Fruit fly (Drosophila melanogaster) whole organism, adult: ENCODE data around the gene Rad17.
A peak's percentile ranks its signal among the peaks of the same experiment; 100 is the strongest.

ENCODE experiments used
- CG11617 ChIP-seq: fragments of 200-800 bp; sonication (Bioruptor generic); optimal IDR thresholded peaks from 2 replicates; lab custom pipeline; 2017; ENCODE audit warnings: mild to moderate bottlenecking, missing biosample characterization, missing genetic modification reagents, missing genetic modification characterization
- CG12768 ChIP-seq: fragments of 200-800 bp; sonication (Bioruptor generic); optimal IDR thresholded peaks from 2 replicates; lab custom pipeline; 2017; ENCODE audit warnings: missing biosample characterization, missing genetic modification characterization, mild to moderate bottlenecking, moderate library complexity, missing genetic modification reagents
- CG14711 ChIP-seq: fragments of 200-800 bp; sonication (Bioruptor generic); optimal IDR thresholded peaks from 2 replicates; lab custom pipeline; 2018; ENCODE audit warnings: missing biosample characterization, mild to moderate bottlenecking, missing genetic modification characterization, moderate library complexity
- CG1620 ChIP-seq: fragments of 200-800 bp; sonication (Bioruptor generic); optimal IDR thresholded peaks from 2 replicates; lab custom pipeline; 2016; ENCODE audit warnings: missing biosample characterization, missing genetic modification characterization
- CG33017 ChIP-seq: fragments of 200-800 bp; sonication (Bioruptor generic); optimal IDR thresholded peaks from 2 replicates; lab custom pipeline; 2018; ENCODE audit warnings: missing biosample characterization, mild to moderate bottlenecking, missing genetic modification characterization, moderate library complexity
- CG5204 ChIP-seq: fragments of 200-800 bp; sonication (Bioruptor generic); optimal IDR thresholded peaks from 2 replicates; lab custom pipeline; 2016; ENCODE audit warnings: missing biosample characterization, missing genetic modification characterization
- CG7045 ChIP-seq: fragments of 200-800 bp; sonication (Bioruptor generic); optimal IDR thresholded peaks from 2 replicates; lab custom pipeline; 2017; ENCODE audit warnings: missing biosample characterization, mild to moderate bottlenecking, missing genetic modification characterization
- CG7101 ChIP-seq: fragments of 200-800 bp; sonication (Bioruptor generic); optimal IDR thresholded peaks from 2 replicates; lab custom pipeline; 2018; ENCODE audit warnings: missing biosample characterization, mild to moderate bottlenecking, missing genetic modification characterization, moderate library complexity
- Clk ChIP-seq: fragments of 200-800 bp; sonication (Bioruptor generic); optimal IDR thresholded peaks from 2 replicates; lab custom pipeline; 2017; ENCODE audit warnings: missing biosample characterization, missing genetic modification characterization
- Crg-1 ChIP-seq: fragments of 200-800 bp; sonication (Bioruptor generic); optimal IDR thresholded peaks from 2 replicates; lab custom pipeline; 2016; ENCODE audit warnings: missing biosample characterization, missing genetic modification characterization
- Hr96 ChIP-seq: fragments of 200-800 bp; sonication (Bioruptor generic); optimal IDR thresholded peaks from 2 replicates; lab custom pipeline; 2016; ENCODE audit warnings: missing biosample characterization, missing genetic modification characterization
- Mnt ChIP-seq: fragments of 200-800 bp; sonication (Bioruptor generic); optimal IDR thresholded peaks from 2 replicates; lab custom pipeline; 2016; ENCODE audit warnings: missing biosample characterization, mild to moderate bottlenecking, missing genetic modification characterization
- bab1 ChIP-seq: fragments of 200-800 bp; sonication (Bioruptor generic); optimal IDR thresholded peaks from 3 replicates; lab custom pipeline; 2019; ENCODE audit warnings: missing biosample characterization, mild to moderate bottlenecking, missing genetic modification characterization, moderate library complexity
- cic ChIP-seq: fragments of 200-800 bp; sonication (Bioruptor generic); optimal IDR thresholded peaks from 2 replicates; lab custom pipeline; 2017; ENCODE audit warnings: missing biosample characterization, mild to moderate bottlenecking, missing genetic modification characterization, moderate library complexity
- cnc ChIP-seq, 2 experiments: fragments of >200 bp; optimal IDR thresholded peaks; 2 replicates each; lab custom pipeline; 2017
- kay ChIP-seq: fragments of 200-800 bp; sonication (Bioruptor generic); peaks from one replicate; lab custom pipeline; 2016; ENCODE audit warnings: missing biosample characterization, missing genetic modification characterization, borderline replicate concordance
- ovo ChIP-seq: fragments of 200-800 bp; sonication (Bioruptor generic); optimal IDR thresholded peaks from 2 replicates; lab custom pipeline; 2016; ENCODE audit warnings: missing biosample characterization, missing genetic modification characterization
- pad ChIP-seq: fragments of 200-800 bp; sonication (Bioruptor generic); optimal IDR thresholded peaks from 3 replicates; lab custom pipeline; 2017; ENCODE audit warnings: missing biosample characterization, missing genetic modification characterization, mild to moderate bottlenecking, moderate library complexity, missing genetic modification reagents
- tj ChIP-seq: fragments of 200-800 bp; sonication (Bioruptor generic); optimal IDR thresholded peaks from 3 replicates; lab custom pipeline; 2017; ENCODE audit warnings: missing biosample characterization, mild to moderate bottlenecking, missing genetic modification characterization, moderate library complexity
- toe ChIP-seq: fragments of 200-800 bp; sonication (Bioruptor generic); optimal IDR thresholded peaks from 2 replicates; lab custom pipeline; 2016; ENCODE audit warnings: missing biosample characterization, missing genetic modification characterization

The Rad17 gene

DNA sequence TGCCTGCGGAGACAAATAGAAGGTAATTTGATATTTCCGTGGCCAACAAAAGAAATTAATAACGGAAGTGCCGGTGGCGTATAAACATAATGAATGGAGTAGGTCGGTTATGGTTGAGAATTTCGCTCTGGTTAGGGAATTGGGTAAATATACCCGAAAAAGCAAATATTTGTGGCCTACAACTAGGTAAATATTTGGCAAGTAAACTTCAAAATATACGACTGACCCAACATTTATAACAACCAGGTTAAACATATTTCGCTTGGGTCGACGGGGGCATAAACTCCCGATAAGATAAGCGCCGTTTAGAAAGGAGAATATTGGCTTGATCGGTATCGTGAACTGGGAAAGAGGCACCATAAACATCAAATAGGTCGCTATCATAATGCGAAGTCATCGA lies 7.8 kb upstream of the Rad17 start:
- TF ChIP-seq CG33017 (peak; percentile 5), tj (GFP tag; lab: Kevin White, UChicago) (no peak), CG7101 (tag; lab: Kevin White, UChicago) (peak; percentile 46), kay (GFP tag; lab: Kevin White, UChicago) (no peak)

DNA sequence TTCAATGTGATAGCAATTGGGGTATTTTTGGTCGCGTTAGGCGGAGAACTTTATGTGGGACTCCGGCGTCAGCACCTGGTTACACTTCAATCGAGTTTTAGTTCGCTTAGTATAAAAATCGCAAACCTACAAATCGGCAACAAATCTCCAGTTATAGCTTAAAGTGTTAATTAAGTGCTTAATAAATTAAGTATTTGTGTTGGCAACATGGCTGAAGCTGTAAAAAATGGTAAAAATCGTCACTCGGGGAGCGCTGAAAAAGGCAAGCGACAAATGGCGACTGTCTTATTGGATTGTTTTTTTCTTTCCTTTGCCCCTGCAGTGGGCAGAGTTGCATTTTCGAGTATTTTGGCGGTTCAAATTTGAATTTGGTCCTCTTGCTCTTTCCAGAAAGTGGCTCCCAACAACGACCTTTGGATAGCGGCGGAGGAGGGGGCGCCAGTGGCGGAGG lies 3.6 kb downstream of the Rad17 start, which contains the start of gene Hexim:
TSS of gene Hexim (plus strand) at position 85 of the 451 bp plus-strand sequence.
- TF ChIP-seq bab1 (GFP tag; lab: Kevin White, UChicago), result peak; percentile 75
- no peak for TF ChIP-seq CG5204 (GFP tag; lab: Kevin White, UChicago)
- peak; percentile 45 for TF ChIP-seq CG11617 (GFP tag; lab: Kevin White, UChicago)
- TF ChIP-seq CG1620, result peak; percentile 23
- peak; percentile 58 for TF ChIP-seq Crg-1 (GFP tag; lab: Kevin White, UChicago)
- TF ChIP-seq Mnt, result peak; percentile 34
- peak; percentile 32 for TF ChIP-seq tj (GFP tag; lab: Kevin White, UChicago)
- TF ChIP-seq CG14711 (tag; lab: Kevin White, UChicago), result peak; percentile 30
- TF ChIP-seq Hr96 (GFP tag; lab: Kevin White, UChicago), result no peak
- no peak for TF ChIP-seq kay (GFP tag; lab: Kevin White, UChicago)
- TF ChIP-seq Clk, result no peak
- TF ChIP-seq CG7101 (tag; lab: Kevin White, UChicago), result peak; percentile 3
- peak; percentile 35 for TF ChIP-seq cic (GFP tag; lab: Kevin White, UChicago)
- TF ChIP-seq CG7045 (GFP tag; lab: Kevin White, UChicago), result no peak
- peak; percentile 16 for TF ChIP-seq pad
- peak; percentile 41 for TF ChIP-seq CG12768

DNA sequence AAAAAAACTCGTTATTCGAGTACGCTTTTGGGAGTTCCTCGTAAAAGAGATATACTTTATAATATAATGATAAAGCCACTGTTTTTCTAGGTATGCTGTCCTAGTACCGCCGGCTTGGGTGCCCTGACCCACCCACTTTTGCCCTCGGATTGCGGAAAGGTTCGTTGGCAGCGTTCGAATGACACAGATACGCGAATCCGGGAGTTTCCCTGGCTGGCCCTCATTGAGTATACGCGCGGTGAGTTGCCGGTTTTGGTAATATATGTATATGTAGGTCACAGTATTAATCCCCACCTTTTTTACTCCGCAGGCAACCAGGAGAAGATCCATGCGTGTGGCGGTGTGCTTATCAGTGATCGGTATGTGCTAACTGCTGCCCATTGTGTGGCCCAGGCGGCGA lies 4.8 kb downstream of the Rad17 start:
- TF ChIP-seq CG7045 (GFP tag; lab: Kevin White, UChicago) (no peak), toe (GFP tag; lab: Kevin White, UChicago) (no peak), Clk (no peak), cic (GFP tag; lab: Kevin White, UChicago) (no peak), cnc (optimal IDR thresholded peaks at IDR 0.05; lab: Kevin White, UChicago) (no peak), CG7101 (tag; lab: Kevin White, UChicago) (no peak), Crg-1 (GFP tag; lab: Kevin White, UChicago) (no peak), kay (GFP tag; lab: Kevin White, UChicago) (no peak), CG12768 (no peak), pad (no peak), CG1620 (no peak), ovo (no peak), CG33017 (no peak), tj (GFP tag; lab: Kevin White, UChicago) (no peak), bab1 (GFP tag; lab: Kevin White, UChicago) (no peak), CG11617 (GFP tag; lab: Kevin White, UChicago) (no peak), CG14711 (tag; lab: Kevin White, UChicago) (no peak), Mnt (no peak), Hr96 (GFP tag; lab: Kevin White, UChicago) (no peak), CG5204 (GFP tag; lab: Kevin White, UChicago) (no peak)

DNA sequence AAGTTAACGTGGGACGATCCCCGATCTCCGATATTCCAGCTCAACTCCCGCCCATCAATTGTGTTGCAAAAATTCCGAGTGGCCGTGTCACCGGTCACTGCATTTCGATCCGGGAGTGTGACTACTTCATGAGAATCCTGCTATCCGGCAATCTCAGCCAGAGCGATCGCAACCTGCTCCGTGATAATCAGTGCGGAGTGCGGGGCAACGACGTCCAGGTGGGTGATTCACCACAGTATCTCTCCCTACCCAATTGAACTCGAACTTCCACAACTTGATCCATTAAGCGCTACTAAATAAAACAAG lies 5.4 kb downstream of the Rad17 start:
- no peak for TF ChIP-seq bab1 (GFP tag; lab: Kevin White, UChicago)

DNA sequence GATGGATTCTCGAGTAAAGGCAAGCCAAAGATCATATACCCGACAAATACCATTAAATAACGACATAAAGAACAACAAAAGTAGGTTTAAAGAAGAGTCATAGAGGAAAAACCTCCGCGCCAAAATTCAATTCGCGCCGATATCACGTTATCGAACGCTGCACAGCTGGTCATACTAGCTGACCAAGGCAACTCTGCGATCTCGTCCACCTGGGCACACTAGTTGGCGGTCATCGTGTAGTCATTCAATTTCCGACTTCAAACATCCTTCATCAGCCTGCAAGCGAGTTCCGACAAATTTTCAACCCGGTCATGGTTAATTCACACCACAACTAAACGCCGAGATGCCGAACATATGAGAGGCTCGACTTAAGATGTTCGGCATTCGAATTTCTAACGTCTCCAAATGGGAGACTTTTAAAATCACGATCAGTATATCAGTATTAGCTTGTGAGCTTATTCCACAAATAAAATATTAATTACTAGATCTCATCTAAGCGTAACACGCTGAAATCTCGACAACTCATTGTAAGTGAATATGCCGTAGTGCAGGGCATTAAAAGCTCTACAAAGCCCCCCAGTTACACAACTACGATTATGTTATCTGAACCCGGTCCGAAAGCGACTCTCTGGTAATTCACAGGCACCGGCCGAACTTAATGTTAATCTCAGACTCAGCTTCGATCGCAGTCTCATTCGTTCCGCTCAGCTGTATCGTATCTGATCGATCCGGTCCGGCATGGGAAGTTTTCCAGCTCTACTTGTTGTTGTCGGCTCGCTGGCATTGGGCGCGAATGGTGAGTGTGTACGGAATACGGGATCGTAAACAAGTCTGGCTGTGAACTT lies 6.0 kb downstream of the Rad17 start, which contains the start of gene CG3505:
TSS of gene CG3505 (plus strand) at position 688 of the 845 bp plus-strand sequence.
- TF ChIP-seq toe (GFP tag; lab: Kevin White, UChicago) (no peak), CG7045 (GFP tag; lab: Kevin White, UChicago) (peak; percentile 66), ovo (no peak), Hr96 (GFP tag; lab: Kevin White, UChicago) (no peak), CG12768 (peak; percentile 17), cic (GFP tag; lab: Kevin White, UChicago) (peak; percentile 68), tj (GFP tag; lab: Kevin White, UChicago) (no peak), CG1620 (no peak), kay (GFP tag; lab: Kevin White, UChicago) (no peak), CG7101 (tag; lab: Kevin White, UChicago) (peak; percentile 47), cnc (optimal IDR thresholded peaks at IDR 0.05; lab: Kevin White, UChicago) (no peak), CG5204 (GFP tag; lab: Kevin White, UChicago) (no peak), CG14711 (tag; lab: Kevin White, UChicago) (peak; percentile 24), Crg-1 (GFP tag; lab: Kevin White, UChicago) (no peak), CG33017 (peak; percentile 50), Clk (no peak), CG11617 (GFP tag; lab: Kevin White, UChicago) (no peak), bab1 (GFP tag; lab: Kevin White, UChicago) (peak; percentile 40), Mnt (peak; percentile 37), pad (peak; percentile 4)

DNA sequence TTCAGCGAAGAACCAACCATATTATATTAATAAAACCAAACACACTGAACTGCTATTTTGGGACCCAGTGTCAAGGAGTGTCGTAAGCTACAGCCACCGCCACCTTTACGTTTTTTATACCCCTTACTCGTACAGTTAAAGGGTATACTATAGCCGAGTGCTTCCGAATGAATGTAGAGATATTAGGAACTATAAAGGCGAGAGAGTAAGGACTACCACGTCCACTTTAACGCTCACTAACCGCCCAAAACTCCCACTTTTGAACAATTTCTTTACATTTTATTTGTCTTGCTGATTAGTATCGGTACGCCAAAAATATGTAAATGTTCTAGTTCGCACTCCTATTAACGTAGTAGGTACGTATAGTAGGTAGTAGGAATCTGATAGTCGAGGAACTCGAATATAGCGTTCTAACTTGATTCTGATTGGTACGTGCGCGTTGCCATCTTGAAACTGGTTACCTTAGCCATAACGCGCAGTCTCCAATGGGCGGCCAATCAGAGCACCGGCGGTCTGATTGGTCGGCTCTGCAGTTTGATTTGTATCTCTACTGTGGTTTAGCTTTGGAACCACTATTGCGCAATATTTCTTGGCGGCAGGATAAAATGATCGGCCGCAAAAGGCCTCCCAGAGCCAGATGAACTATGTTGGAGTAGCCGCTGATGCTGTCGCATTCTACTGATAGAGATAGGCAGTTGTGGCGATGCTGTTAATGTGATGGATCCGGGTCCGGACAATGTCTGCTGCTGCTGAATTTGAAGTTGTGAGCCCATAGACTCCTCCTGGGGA lies 6.9 kb downstream of the Rad17 start:
- no peak for TF ChIP-seq bab1 (GFP tag; lab: Kevin White, UChicago)
- no peak for TF ChIP-seq Mnt
- no peak for TF ChIP-seq Crg-1 (GFP tag; lab: Kevin White, UChicago)
- no peak for TF ChIP-seq CG12768
- TF ChIP-seq CG33017, result no peak
- TF ChIP-seq CG7101 (tag; lab: Kevin White, UChicago), result no peak
- no peak for TF ChIP-seq pad
- no peak for TF ChIP-seq CG5204 (GFP tag; lab: Kevin White, UChicago)
- TF ChIP-seq ovo, result no peak
- TF ChIP-seq Hr96 (GFP tag; lab: Kevin White, UChicago), result no peak
- no peak for TF ChIP-seq kay (GFP tag; lab: Kevin White, UChicago)
- TF ChIP-seq CG1620, result no peak
- TF ChIP-seq cic (GFP tag; lab: Kevin White, UChicago), result no peak
- no peak for TF ChIP-seq CG14711 (tag; lab: Kevin White, UChicago)
- TF ChIP-seq CG11617 (GFP tag; lab: Kevin White, UChicago), result no peak
- no peak for TF ChIP-seq cnc (optimal IDR thresholded peaks at IDR 0.05; lab: Kevin White, UChicago)
- no peak for TF ChIP-seq Clk
- no peak for TF ChIP-seq toe (GFP tag; lab: Kevin White, UChicago)
